Fruit fly (Drosophila melanogaster): ENCODE data around the gene drd.
A peak's percentile ranks its signal among the peaks of the same experiment; 100 is the strongest.

The drd gene

dm6 chrX:15084580-15085138 lies 40.9 kb upstream of the drd start, which contains the start of gene Cox17 (continued):
- TF ChIP-seq CG30403 (GFP tag; optimal IDR thresholded peaks at IDR 0.05) (peak; percentile 93), CG15011 (GFP tag; optimal IDR thresholded peaks at IDR 0.05) (peak; percentile 78), Awh (GFP tag; IDR thresholded peaks at IDR 0.05) (no peak), run (tag; optimal IDR thresholded peaks at IDR 0.05) (peak; percentile 55), ci (GFP tag; IDR thresholded peaks at IDR 0.05) (peak; percentile 63; the same call in 2 of the 3 replicates), aop (GFP tag; IDR thresholded peaks at IDR 0.05) (no peak), sob (GFP tag; IDR thresholded peaks at IDR 0.05) (peak; percentile 59; the same call in 1 of the 2 replicates), CG4854 (GFP tag; optimal IDR thresholded peaks at IDR 0.05) (peak; percentile 56), lov (optimal IDR thresholded peaks at IDR 0.05) (no peak), lov (GFP tag; IDR thresholded peaks at IDR 0.05) (no peak), phol (tag; optimal IDR thresholded peaks at IDR 0.05) (peak; percentile 89), btn (GFP tag; optimal IDR thresholded peaks at IDR 0.05) (no peak), B-H2 (GFP tag; optimal IDR thresholded peaks at IDR 0.05) (peak; percentile 82), br (optimal IDR thresholded peaks at IDR 0.05) (no peak), CG9727 (GFP tag; optimal IDR thresholded peaks at IDR 0.05) (peak; percentile 88), mam (GFP tag; optimal IDR thresholded peaks at IDR 0.05) (peak; percentile 78), tna (GFP tag; IDR thresholded peaks at IDR 0.05; ENCODE audit: partially characterized antibody) (no peak), CG1792 (GFP tag; optimal IDR thresholded peaks at IDR 0.05) (peak; percentile 0), Hey (tag; optimal IDR thresholded peaks at IDR 0.05) (peak; percentile 36), cg (GFP tag; optimal IDR thresholded peaks at IDR 0.05) (no peak), sd (tag; optimal IDR thresholded peaks at IDR 0.05) (peak; percentile 63), CG13296 (GFP tag; optimal IDR thresholded peaks at IDR 0.05) (peak; percentile 77), CG2712 (tag; optimal IDR thresholded peaks at IDR 0.05) (peak; percentile 84), chif (GFP tag; optimal IDR thresholded peaks at IDR 0.05) (peak; percentile 27 to 78), Six4 (GFP tag; optimal IDR thresholded peaks at IDR 0.05) (peak; percentile 78), CG3726 (GFP tag; IDR thresholded peaks at IDR 0.05) (no peak), caup (GFP tag; optimal IDR thresholded peaks at IDR 0.05; ENCODE audit: severe bottlenecking) (peak; percentile 59), CG10267 (tag; optimal IDR thresholded peaks at IDR 0.05) (peak; percentile 88), fd96Cb (tag; optimal IDR thresholded peaks at IDR 0.05) (peak; percentile 79), Nf-YA (GFP tag; IDR thresholded peaks at IDR 0.05) (no peak), Adf1 (GFP tag; IDR thresholded peaks at IDR 0.05) (no peak), fd102C (GFP tag; optimal IDR thresholded peaks at IDR 0.05) (no peak), CG8281 (tag; optimal IDR thresholded peaks at IDR 0.05) (peak; percentile 65), zfh1 (GFP tag; IDR thresholded peaks at IDR 0.05) (peak; percentile 51; the same call in 2 of the 3 replicates), CG7928 (GFP tag; optimal IDR thresholded peaks at IDR 0.05) (peak; percentile 62), Usf (GFP tag; optimal IDR thresholded peaks at IDR 0.05) (peak; percentile 69), pita (GFP tag; optimal IDR thresholded peaks at IDR 0.05) (no peak), jing (GFP tag; optimal IDR thresholded peaks at IDR 0.05) (peak; percentile 35), CG9797 (GFP tag; optimal IDR thresholded peaks at IDR 0.05) (peak; percentile 2), tap (tag; optimal IDR thresholded peaks at IDR 0.05) (peak; percentile 62), CG11560 (tag; IDR thresholded peaks at IDR 0.05) (peak; percentile 47; the same call in 1 of the 3 replicates), Fer3 (tag; optimal IDR thresholded peaks at IDR 0.05) (peak; percentile 73), ash1 (GFP tag; optimal IDR thresholded peaks at IDR 0.05) (no peak), ind (GFP tag; optimal IDR thresholded peaks at IDR 0.05) (peak; percentile 84), CG14860 (GFP tag; IDR thresholded peaks at IDR 0.05; ENCODE audit: partially characterized antibody) (peak; percentile 52; the same call in 2 of the 3 replicates), Deaf1 (tag; optimal IDR thresholded peaks at IDR 0.05) (peak; percentile 65), CG3847 (GFP tag; IDR thresholded peaks at IDR 0.05) (peak; percentile 83), inv (GFP tag; IDR thresholded peaks at IDR 0.05; ENCODE audit: partially characterized antibody) (peak; percentile 75), dimm (GFP tag; IDR thresholded peaks at IDR 0.05) (no peak), bsh (GFP tag; optimal IDR thresholded peaks at IDR 0.05) (peak; percentile 37 to 60)
